Fruit fly (Drosophila melanogaster) whole organism, pupa: ENCODE results near the gene lute.

ENCODE experiments used
- CG10348 ChIP-seq: fragments of 200-800 bp; sonication (Bioruptor generic); IDR thresholded peaks from 2 replicates; pipeline ENCODE4 v1.3.6; 2022; ENCODE audit warnings: missing biosample characterization, missing genetic modification characterization
- CG13204 ChIP-seq: fragments of 200-800 bp; sonication (Bioruptor generic); optimal IDR thresholded peaks from 2 replicates; lab custom pipeline; 2018; ENCODE audit warnings: missing biosample characterization, mild to moderate bottlenecking, missing genetic modification characterization, moderate library complexity
- CG17806 ChIP-seq: fragments of 200-800 bp; sonication (Bioruptor generic); optimal IDR thresholded peaks from 2 replicates; lab custom pipeline; 2018; ENCODE audit warnings: missing biosample characterization, mild to moderate bottlenecking, missing genetic modification characterization, moderate library complexity
- CG32121 ChIP-seq: fragments of 200-800 bp; sonication (Bioruptor generic); IDR thresholded peaks from 2 replicates; pipeline ENCODE4 v1.3.6; 2022; ENCODE audit warnings: missing biosample characterization, missing genetic modification characterization
- CG34367 ChIP-seq: fragments of 200-800 bp; sonication (Bioruptor generic); optimal IDR thresholded peaks from 2 replicates; lab custom pipeline; 2018; ENCODE audit warnings: missing biosample characterization, mild to moderate bottlenecking, missing genetic modification characterization
- CG8301 ChIP-seq: fragments of 200-800 bp; sonication (Bioruptor generic); optimal IDR thresholded peaks from 2 replicates; lab custom pipeline; 2018; ENCODE audit warnings: missing biosample characterization, mild to moderate bottlenecking, missing genetic modification characterization
- EcR ChIP-seq: fragments of 200-800 bp; sonication (Bioruptor generic); optimal IDR thresholded peaks from 3 replicates; lab custom pipeline; 2019; ENCODE audit warnings: missing biosample characterization, missing genetic modification characterization, mild to moderate bottlenecking, moderate library complexity, missing genetic modification reagents
- Ets98B ChIP-seq: fragments of 200-800 bp; sonication (Bioruptor generic); IDR thresholded peaks from 2 replicates; pipeline ENCODE4 v1.3.6; 2022; ENCODE audit warnings: missing biosample characterization, missing genetic modification characterization
- Pif1A ChIP-seq: fragments of 200-800 bp; sonication (Bioruptor generic); optimal IDR thresholded peaks from 3 replicates; lab custom pipeline; 2016; ENCODE audit warnings: missing biosample characterization, missing genetic modification characterization
- fd96Ca ChIP-seq: fragments of 200-800 bp; sonication (Bioruptor generic); IDR thresholded peaks from 3 replicates; pipeline ENCODE4 v1.3.6; 2022; ENCODE audit warnings: missing biosample characterization, missing genetic modification characterization
- rn ChIP-seq: fragments of 200-800 bp; sonication (Bioruptor generic); IDR thresholded peaks from 2 replicates; pipeline ENCODE4 v1.3.6; 2022; ENCODE audit warnings: missing biosample characterization, missing genetic modification characterization

dm6 chr3R:17385329-17386019, 5.7 kb downstream of the lute start:
- TF ChIP-seq Ets98B (peak; percentile 61; the same call in 1 of the 2 replicates), Pif1A (GFP tag; lab: Kevin White, UChicago) (peak; percentile 25), CG17806 (tag; lab: Kevin White, UChicago) (no peak), fd96Ca (GFP tag; lab: Robert Waterston, UW) (peak; percentile 68; the same call in 2 of the 3 replicates), CG13204 (GFP tag; lab: Kevin White, UChicago) (no peak), CG10348 (GFP tag; lab: Robert Waterston, UW) (no peak), CG8301 (tag; lab: Kevin White, UChicago) (no peak), rn (GFP tag; lab: Robert Waterston, UW) (no peak), CG34367 (peak; percentile 42), EcR (GFP tag; lab: Kevin White, UChicago) (no peak), CG32121 (GFP tag; lab: Robert Waterston, UW) (0 out of 2 replicates have a peak, but pooled peaks have one; percentile 33)
